Fruit fly (Drosophila melanogaster): Measurements from ENCODE around the gene CG7910.

Gene CG7910

DNA sequence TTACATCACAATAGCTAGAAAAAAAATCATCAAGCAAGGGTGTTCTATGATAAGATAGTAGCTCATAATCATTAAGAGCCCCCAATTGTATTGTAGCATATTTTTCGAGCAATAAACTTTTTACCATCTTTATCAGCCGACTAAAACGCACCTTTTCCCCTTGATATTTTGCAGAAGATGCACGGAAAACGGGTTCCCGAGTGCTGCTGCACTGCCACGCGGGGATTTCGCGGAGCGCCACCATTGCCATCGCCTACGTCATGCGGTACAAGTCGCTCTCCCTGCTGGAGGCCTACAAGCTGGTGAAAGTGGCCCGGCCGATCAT lies 33.2 kb downstream of the CG7910 start (continued):
- TF ChIP-seq CG6808 (GFP tag; optimal IDR thresholded peaks at IDR 0.05) (no peak), CG8319 (GFP tag; optimal IDR thresholded peaks at IDR 0.05) (peak; percentile 41), CG16779 (tag; optimal IDR thresholded peaks at IDR 0.05) (no peak), Eip78C (GFP tag) (peak; percentile 86), Sox15 (GFP tag; optimal IDR thresholded peaks at IDR 0.05) (no peak), CG3032 (tag; optimal IDR thresholded peaks at IDR 0.05) (peak; percentile 11), CG8119 (GFP tag; IDR thresholded peaks at IDR 0.05) (no peak; the same call in 2 of the 3 replicates), CG10669 (GFP tag; optimal IDR thresholded peaks at IDR 0.05) (no peak), CG6792 (GFP tag; optimal IDR thresholded peaks at IDR 0.05) (no peak), CG7368 (GFP tag; optimal IDR thresholded peaks at IDR 0.05) (no peak), acj6 (GFP tag; optimal IDR thresholded peaks at IDR 0.05) (no peak), CG11902 (GFP tag; optimal IDR thresholded peaks at IDR 0.05) (peak; percentile 25), Hr38 (GFP tag; optimal IDR thresholded peaks at IDR 0.05) (no peak), CG9139 (GFP tag; optimal IDR thresholded peaks at IDR 0.05) (no peak)

DNA sequence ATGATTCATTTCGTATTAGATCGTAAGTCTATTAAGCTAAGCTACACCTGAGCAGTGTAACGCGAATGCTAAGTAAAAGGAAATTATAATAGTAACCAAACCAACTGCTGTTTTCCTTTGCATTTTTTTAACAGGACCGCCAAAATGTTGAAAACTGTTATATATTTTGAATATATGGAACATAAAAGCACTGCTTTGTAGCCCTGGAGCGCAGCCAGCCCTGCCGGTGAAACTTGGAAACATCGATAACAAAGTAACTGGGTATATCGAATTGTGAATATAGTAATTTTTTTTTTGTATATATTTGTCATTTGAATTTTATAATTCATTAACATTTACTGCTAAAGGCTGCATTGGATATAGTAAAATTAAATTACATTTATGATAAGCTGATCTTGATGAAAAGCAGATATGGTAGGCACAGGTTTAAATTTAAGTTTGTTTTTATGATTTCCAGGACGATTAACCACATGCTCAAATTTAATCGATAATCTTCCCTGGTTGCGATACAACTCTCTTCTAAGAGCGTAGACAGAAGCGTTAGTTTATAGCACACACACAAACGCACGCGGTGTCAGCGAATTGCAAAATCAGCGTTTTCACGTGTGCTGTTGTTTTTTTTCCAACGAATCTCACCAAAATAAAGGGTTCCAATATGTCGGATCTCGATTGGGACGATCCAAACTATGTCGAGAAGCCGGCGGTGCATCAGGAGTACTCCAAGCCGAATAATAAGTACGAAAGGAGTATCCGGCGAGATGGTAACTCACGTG lies 35.3 kb downstream of the CG7910 start, which contains the start of gene CG7878:
Gene CG7878 (plus strand): TSS at position 528 of the 773 bp plus-strand sequence.
- peak; percentile 65 for TF ChIP-seq cyc (GFP tag; optimal IDR thresholded peaks at IDR 0.05)
- TF ChIP-seq topi (GFP tag; optimal IDR thresholded peaks at IDR 0.05), result peak; percentile 58
- no peak for TF ChIP-seq CG6854 (GFP tag; optimal IDR thresholded peaks at IDR 0.05)
- TF ChIP-seq CG34406 (GFP tag; optimal IDR thresholded peaks at IDR 0.05), result no peak
- TF ChIP-seq Sox15 (GFP tag; optimal IDR thresholded peaks at IDR 0.05), result no peak
- TF ChIP-seq achi (GFP tag; optimal IDR thresholded peaks at IDR 0.05), result peak; percentile 3
- peak; percentile 51 for TF ChIP-seq Hr4 (GFP tag; optimal IDR thresholded peaks at IDR 0.05)
- no peak for TF ChIP-seq ss (GFP tag; optimal IDR thresholded peaks at IDR 0.05)
- TF ChIP-seq CG10669 (GFP tag; optimal IDR thresholded peaks at IDR 0.05), result peak; percentile 31
- TF ChIP-seq fkh (GFP tag; optimal IDR thresholded peaks at IDR 0.05), result peak; percentile 22
- TF ChIP-seq vri (GFP tag; optimal IDR thresholded peaks at IDR 0.05), result peak; percentile 50
- no peak for TF ChIP-seq CG15336 (GFP tag; IDR thresholded peaks at IDR 0.05)
- TF ChIP-seq Hr38 (GFP tag; optimal IDR thresholded peaks at IDR 0.05), result no peak
- peak; percentile 62 for TF ChIP-seq Met (GFP tag; optimal IDR thresholded peaks at IDR 0.05)
- TF ChIP-seq CG6808 (GFP tag; optimal IDR thresholded peaks at IDR 0.05), result peak; percentile 9
- TF ChIP-seq Ets21C (GFP tag; optimal IDR thresholded peaks at IDR 0.05), result peak; percentile 61
- TF ChIP-seq Hr39 (GFP tag; optimal IDR thresholded peaks at IDR 0.05), result peak; percentile 51
- TF ChIP-seq OdsH (GFP tag; optimal IDR thresholded peaks at IDR 0.05), result peak; percentile 64
- peak; percentile 14 for TF ChIP-seq net (GFP tag; optimal IDR thresholded peaks at IDR 0.05)
- peak; percentile 31 for TF ChIP-seq Sox102F (GFP tag; optimal IDR thresholded peaks at IDR 0.05)
- TF ChIP-seq esn (GFP tag; optimal IDR thresholded peaks at IDR 0.05), result peak; percentile 72
- peak; percentile 69 for TF ChIP-seq Smox (GFP tag; optimal IDR thresholded peaks at IDR 0.05)
- TF ChIP-seq lz (GFP tag; optimal IDR thresholded peaks at IDR 0.05), result peak; percentile 57
- TF ChIP-seq CG3919 (GFP tag; optimal IDR thresholded peaks at IDR 0.05), result peak; percentile 59
- peak; percentile 55 for TF ChIP-seq acj6 (GFP tag; optimal IDR thresholded peaks at IDR 0.05)
- TF ChIP-seq CG32006 (GFP tag; optimal IDR thresholded peaks at IDR 0.05), result peak; percentile 25
- TF ChIP-seq Eip75B (GFP tag; optimal IDR thresholded peaks at IDR 0.05), result peak; percentile 44
- peak; percentile 8 for TF ChIP-seq Ets96B (tag; optimal IDR thresholded peaks at IDR 0.05)
- peak; percentile 32 for TF ChIP-seq CG6792 (GFP tag; optimal IDR thresholded peaks at IDR 0.05)
- TF ChIP-seq Eip78C (GFP tag), result peak; percentile 69
- TF ChIP-seq salr (GFP tag; optimal IDR thresholded peaks at IDR 0.05), result no peak
- peak; percentile 31 for TF ChIP-seq CG1621 (tag; optimal IDR thresholded peaks at IDR 0.05)
- TF ChIP-seq CG6163 (GFP tag; IDR thresholded peaks at IDR 0.05), result peak; percentile 54; the same call in 2 of the 3 replicates
- TF ChIP-seq dsx (GFP tag; optimal IDR thresholded peaks at IDR 0.05; ENCODE audit: poor library complexity, severe bottlenecking), result peak; percentile 28
- peak; percentile 75 for TF ChIP-seq svp (GFP tag)
- TF ChIP-seq dac (GFP tag; optimal IDR thresholded peaks at IDR 0.05), result no peak
- no peak for TF ChIP-seq Lpt (GFP tag; optimal IDR thresholded peaks at IDR 0.05)
- TF ChIP-seq pdm3 (GFP tag; optimal IDR thresholded peaks at IDR 0.05), result peak; percentile 67
- TF ChIP-seq CG3032 (tag; optimal IDR thresholded peaks at IDR 0.05), result peak; percentile 55
- TF ChIP-seq CG4318 (GFP tag; optimal IDR thresholded peaks at IDR 0.05), result peak; percentile 5
- TF ChIP-seq Eip93F (GFP tag; optimal IDR thresholded peaks at IDR 0.05), result peak; percentile 69
- TF ChIP-seq CG7368 (GFP tag; optimal IDR thresholded peaks at IDR 0.05), result no peak
- TF ChIP-seq Gug (GFP tag; IDR thresholded peaks at IDR 0.05), result no peak
